Worm (Caenorhabditis elegans) whole organism, L3 larva: Measurements from ENCODE around the gene srlf-34.
A peak's percentile ranks its signal among the peaks of the same experiment; 100 is the strongest.

Source experiments
- R02D3.7 ChIP-seq: fragments of 150-350 bp; optimal IDR thresholded peaks from 2 replicates; lab custom pipeline; 2014; ENCODE audit warnings: missing biosample characterization, missing genetic modification characterization
- ama-1 ChIP-seq: fragments of 150-350 bp; optimal IDR thresholded peaks from 2 replicates; lab custom pipeline; 2018
- ceh-16 ChIP-seq: sonication (generic microtip); optimal IDR thresholded peaks from 2 replicates; lab custom pipeline; 2017; ENCODE audit warnings: missing biosample characterization, missing genetic modification characterization
- ceh-82 ChIP-seq: fragments of 150-350 bp; optimal IDR thresholded peaks from 2 replicates; lab custom pipeline; 2014; ENCODE audit warnings: missing biosample characterization, missing genetic modification characterization
- egl-27 ChIP-seq: sonication (generic microtip); optimal IDR thresholded peaks from 4 replicates; lab custom pipeline; 2017; ENCODE audit warnings: missing biosample characterization, missing genetic modification reagents, missing genetic modification characterization
- egl-5 ChIP-seq: fragments of 150-350 bp; optimal IDR thresholded peaks from 2 replicates; lab custom pipeline; 2017; ENCODE audit warnings: missing biosample characterization, missing genetic modification reagents, missing genetic modification characterization, inconsistent platforms
- elt-2 ChIP-seq: sonication (generic microtip); optimal IDR thresholded peaks from 2 replicates; lab custom pipeline; 2016; ENCODE audit warnings: missing genetic modification reagents, mild to moderate bottlenecking, missing genetic modification characterization, missing compliant biosample characterization
- elt-3 ChIP-seq, 3 experiments: fragments of 150-350 bp in 1 of 3; sonication (generic microtip) in 2 of 3; optimal IDR thresholded peaks; 2 replicates in 2 of 3; 4 replicates in 1 of 3; lab custom pipeline; 2014 to 2017; ENCODE audit warnings: missing biosample characterization in 3 of 3, missing genetic modification characterization in 3 of 3
- eor-1 ChIP-seq, 2 experiments: fragments of 150-350 bp; optimal IDR thresholded peaks; 2 replicates each; lab custom pipeline; 2014 to 2018; ENCODE audit warnings: missing biosample characterization in 2 of 2, missing genetic modification characterization in 2 of 2
- fkh-10 ChIP-seq: sonication (generic microtip); optimal IDR thresholded peaks from 2 replicates; lab custom pipeline; 2017; ENCODE audit warnings: missing biosample characterization, missing genetic modification reagents, missing genetic modification characterization
- fkh-2 ChIP-seq: fragments of 150-350 bp; optimal IDR thresholded peaks from 2 replicates; lab custom pipeline; 2014; ENCODE audit warnings: missing biosample characterization, missing genetic modification reagents, missing genetic modification characterization
- hmg-11 ChIP-seq: sonication (generic microtip); optimal IDR thresholded peaks from 2 replicates; lab custom pipeline; 2016; ENCODE audit warnings: missing genetic modification characterization, missing compliant biosample characterization
- lin-15B ChIP-seq: fragments of 150-350 bp; optimal IDR thresholded peaks from 2 replicates; lab custom pipeline; 2014; ENCODE audit warnings: missing biosample characterization, missing genetic modification characterization
- lsy-12 ChIP-seq: sonication (generic microtip); optimal IDR thresholded peaks from 2 replicates; lab custom pipeline; 2016; ENCODE audit warnings: mild to moderate bottlenecking, missing genetic modification characterization, missing compliant biosample characterization
- mml-1 ChIP-seq: fragments of 150-350 bp; sonication (generic microtip); optimal IDR thresholded peaks from 3 replicates; lab custom pipeline; 2014; ENCODE audit warnings: missing biosample characterization, missing genetic modification characterization
- nfya-1 ChIP-seq: sonication (generic microtip); optimal IDR thresholded peaks from 2 replicates; lab custom pipeline; 2017; ENCODE audit warnings: missing genetic modification characterization, mild to moderate bottlenecking, missing compliant biosample characterization, antibody characterized with exemption, moderate library complexity; ENCODE audit not compliant: insufficient read depth
- nhr-12 ChIP-seq: fragments of 150-350 bp; optimal IDR thresholded peaks from 2 replicates; lab custom pipeline; 2014; ENCODE audit warnings: missing biosample characterization, missing genetic modification characterization
- nhr-23 ChIP-seq: fragments of 150-350 bp; optimal IDR thresholded peaks from 2 replicates; lab custom pipeline; 2014; ENCODE audit warnings: missing biosample characterization, missing genetic modification reagents, missing genetic modification characterization
- nhr-25 ChIP-seq: sonication (generic microtip); optimal IDR thresholded peaks from 2 replicates; lab custom pipeline; 2017; ENCODE audit warnings: missing biosample characterization, missing genetic modification characterization
- nhr-43 ChIP-seq: sonication (generic microtip); optimal IDR thresholded peaks from 2 replicates; lab custom pipeline; 2016; ENCODE audit warnings: mild to moderate bottlenecking, missing genetic modification characterization, missing compliant biosample characterization; ENCODE audit not compliant: poor library complexity, severe bottlenecking
- nhr-76 ChIP-seq: fragments of 150-350 bp; sonication (generic microtip); optimal IDR thresholded peaks from 5 replicates; lab custom pipeline; 2014; ENCODE audit warnings: missing biosample characterization, missing genetic modification characterization
- pha-4 ChIP-seq: fragments of 150-350 bp; optimal IDR thresholded peaks from 2 replicates; lab custom pipeline; 2014; ENCODE audit warnings: missing biosample characterization, missing genetic modification reagents, missing genetic modification characterization
- sea-2 ChIP-seq: fragments of 150-350 bp; sonication (generic microtip); optimal IDR thresholded peaks from 4 replicates; lab custom pipeline; 2014; ENCODE audit warnings: missing biosample characterization, missing genetic modification reagents, missing genetic modification characterization
- tbx-2 ChIP-seq: sonication (generic microtip); optimal IDR thresholded peaks from 2 replicates; lab custom pipeline; 2016; ENCODE audit warnings: mild to moderate bottlenecking, missing genetic modification characterization, missing compliant biosample characterization
- ztf-11 ChIP-seq: fragments of 150-350 bp; optimal IDR thresholded peaks from 2 replicates; lab custom pipeline; 2014; ENCODE audit warnings: missing biosample characterization, missing genetic modification characterization
- ztf-4 ChIP-seq: fragments of 150-350 bp; optimal IDR thresholded peaks from 2 replicates; lab custom pipeline; 2014; ENCODE audit warnings: missing biosample characterization, missing genetic modification characterization

The srlf-34 gene

DNA sequence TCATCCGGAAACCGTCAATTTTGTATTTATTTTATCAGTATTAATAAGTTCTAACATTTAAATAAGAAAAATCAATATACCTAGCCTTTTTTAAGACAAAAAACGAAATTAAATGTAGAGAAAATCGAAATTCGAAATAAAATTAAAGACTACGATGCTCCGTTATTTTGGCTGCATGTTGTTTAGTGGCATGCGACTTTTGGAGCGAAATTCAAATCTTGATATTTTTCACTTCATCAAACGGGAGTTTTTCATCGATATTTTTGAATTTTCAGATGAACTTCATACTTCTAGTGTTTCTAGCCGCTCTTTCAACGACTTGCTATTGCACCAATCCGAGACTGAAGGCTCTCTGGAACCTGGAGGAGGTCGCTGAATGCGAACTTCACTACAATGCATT, 38.4 kb downstream of the srlf-34 start, which contains the start of gene C07E3.9:
Gene C07E3.9 (plus strand): TSS at position 270 of the 400 bp plus-strand sequence.
- no peak for TF ChIP-seq fkh-10 (GFP tag; lab: Kevin White, UChicago)
- peak; percentile 72 for TF ChIP-seq lin-15B (tag; lab: Kevin White, UChicago)
- no peak for TF ChIP-seq hmg-11 (tag; lab: Kevin White, UChicago)
- TF ChIP-seq R02D3.7 (tag; lab: Kevin White, UChicago): peak; percentile 1
- no peak for TF ChIP-seq ama-1 (lab: Kevin White, UChicago)
- peak; percentile 39 for TF ChIP-seq pha-4
- TF ChIP-seq tbx-2 (tag; lab: Kevin White, UChicago): no peak
- peak; percentile 23 for TF ChIP-seq nhr-23 (tag; lab: Kevin White, UChicago)
- no peak for TF ChIP-seq mml-1
- no peak for TF ChIP-seq nhr-12 (tag; lab: Kevin White, UChicago)

DNA sequence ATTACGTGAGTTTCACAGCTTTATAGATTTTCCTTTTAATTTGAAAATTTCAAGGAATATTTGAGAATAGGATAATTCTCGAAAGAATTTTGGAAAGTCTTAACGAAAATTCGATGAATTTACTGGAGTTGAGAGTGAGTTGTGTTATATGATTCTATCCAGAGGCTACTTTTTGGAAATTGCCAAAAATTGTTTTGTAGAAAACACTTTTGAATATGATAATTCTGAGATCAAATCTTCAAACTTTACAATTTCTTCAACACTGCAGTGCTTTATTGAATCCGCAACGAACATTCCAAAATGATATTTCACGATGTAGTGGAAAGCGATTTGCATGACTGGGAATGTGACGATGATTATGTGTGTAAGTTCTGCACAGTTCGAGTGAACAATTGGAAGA, 39.9 kb downstream of the srlf-34 start, which contains the start of gene C07E3.8:
Gene C07E3.8 (plus strand): TSS at position 301 of the 400 bp plus-strand sequence.
- no peak for TF ChIP-seq sea-2 (GFP tag; lab: Kevin White, UChicago)
- TF ChIP-seq nhr-43 (tag; lab: Kevin White, UChicago): no peak
- TF ChIP-seq nhr-12 (tag; lab: Kevin White, UChicago): no peak
- TF ChIP-seq nhr-76 (tag; lab: Kevin White, UChicago): no peak
- TF ChIP-seq fkh-2: no peak
- no peak for TF ChIP-seq nfya-1 (tag; lab: Kevin White, UChicago)
- no peak for TF ChIP-seq pha-4

DNA sequence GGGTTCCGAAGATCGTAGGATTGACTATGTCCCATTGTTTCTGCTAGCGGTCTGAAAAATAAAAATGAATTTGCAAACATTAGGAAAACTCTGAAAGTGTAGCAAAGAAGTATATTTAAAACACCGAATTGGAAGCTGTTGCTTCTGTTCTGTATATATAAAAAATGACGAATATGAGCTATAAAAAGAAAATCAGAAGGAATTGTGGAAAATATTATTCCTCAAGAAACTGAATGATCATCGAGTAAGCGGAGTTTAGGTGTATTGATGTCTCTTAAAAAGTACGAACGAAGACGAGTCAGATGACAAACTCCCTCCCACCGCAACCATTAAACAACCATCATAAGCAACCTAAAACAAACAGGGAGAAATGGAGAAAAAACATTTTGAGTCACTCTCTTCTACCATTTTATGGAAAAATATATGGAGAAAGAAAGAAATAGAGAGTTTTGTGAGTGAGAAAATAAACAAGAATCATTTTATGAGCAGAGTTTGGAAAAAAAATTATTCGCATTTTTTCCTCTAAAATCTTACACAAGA, 45.4 kb downstream of the srlf-34 start, which contains the start of gene C07E3.3:
Gene C07E3.3 (minus strand): TSS at position 51 of the 540 bp plus-strand sequence.
- no peak for TF ChIP-seq nhr-23 (tag; lab: Kevin White, UChicago)
- TF ChIP-seq ceh-82 (tag; lab: Kevin White, UChicago): no peak
- TF ChIP-seq pha-4: peak; percentile 74
- TF ChIP-seq egl-5: no peak

DNA sequence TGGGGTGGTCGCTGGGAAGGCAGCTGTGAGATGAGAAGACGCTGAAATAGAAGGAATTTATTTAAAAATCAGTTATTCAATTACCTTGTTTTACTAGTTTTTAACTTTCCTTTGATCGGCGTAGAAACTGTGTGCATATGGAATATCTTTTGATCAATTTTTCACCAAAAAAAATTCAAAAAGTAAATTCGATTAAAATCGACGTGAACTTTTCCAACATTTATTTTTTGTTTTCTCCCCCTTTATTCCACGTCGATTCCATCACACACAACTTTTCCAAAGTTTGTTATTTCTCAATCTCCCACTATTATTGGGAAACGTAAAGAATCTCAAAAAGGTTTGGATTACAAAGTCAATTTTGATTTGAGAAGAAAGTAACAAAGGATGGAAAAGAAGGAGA, 48.4 kb downstream of the srlf-34 start, which contains the start of gene C07E3.4:
Gene C07E3.4 (plus strand): TSS at position 301 of the 400 bp plus-strand sequence.
- TF ChIP-seq pha-4: no peak
- no peak for TF ChIP-seq elt-3 (tag; optimal IDR thresholded peaks at IDR 0.05; lab: Kevin White, UChicago)
- no peak for TF ChIP-seq lsy-12 (tag; lab: Kevin White, UChicago)
- TF ChIP-seq egl-27: no peak
- no peak for TF ChIP-seq nhr-25 (tag; lab: Kevin White, UChicago)
- TF ChIP-seq mml-1: no peak
- no peak for TF ChIP-seq ztf-11 (tag; lab: Kevin White, UChicago)
- no peak for TF ChIP-seq lin-15B (tag; lab: Kevin White, UChicago)
- TF ChIP-seq hmg-11 (tag; lab: Kevin White, UChicago): no peak
- no peak for TF ChIP-seq elt-2
- no peak for TF ChIP-seq ceh-16 (tag; lab: Kevin White, UChicago)
- TF ChIP-seq eor-1 (tag; optimal IDR thresholded peaks at IDR 0.05; lab: Kevin White, UChicago): no peak
- no peak for TF ChIP-seq ztf-4 (tag; lab: Kevin White, UChicago)
- no peak for TF ChIP-seq nfya-1 (tag; lab: Kevin White, UChicago)
- no peak for TF ChIP-seq egl-5
- no peak for TF ChIP-seq nhr-12 (tag; lab: Kevin White, UChicago)
